Worm (Caenorhabditis elegans): ENCODE results near the gene T23D5.3.

Gene T23D5.3

ce11 chrV:15733568-15733967 lies at the start of gene T23D5.3:
TSS of gene T23D5.3 (minus strand) at chrV:15733668.
- no peak for TF ChIP-seq aly-2 (tag; optimal IDR thresholded peaks at IDR 0.05)
- no peak for TF ChIP-seq elt-3 (tag; optimal IDR thresholded peaks at IDR 0.05)
- TF ChIP-seq nhr-67 (tag; optimal IDR thresholded peaks at IDR 0.05): no peak
- no peak for TF ChIP-seq R02D3.7 (tag; optimal IDR thresholded peaks at IDR 0.05)
- no peak for TF ChIP-seq snpc-4 (tag; optimal IDR thresholded peaks at IDR 0.05)
- TF ChIP-seq elt-2 (tag; optimal IDR thresholded peaks at IDR 0.05): no peak
- TF ChIP-seq fkh-2 (tag; optimal IDR thresholded peaks at IDR 0.05): no peak
- no peak for TF ChIP-seq nhr-11 (tag; optimal IDR thresholded peaks at IDR 0.05)
- no peak for TF ChIP-seq lsy-12 (tag; optimal IDR thresholded peaks at IDR 0.05)
- TF ChIP-seq nhr-237 (tag; optimal IDR thresholded peaks at IDR 0.05): no peak
- TF ChIP-seq ceh-9 (tag; optimal IDR thresholded peaks at IDR 0.05): no peak
- TF ChIP-seq ZK546.5 (tag; optimal IDR thresholded peaks at IDR 0.05): no peak
- TF ChIP-seq daf-12 (tag; optimal IDR thresholded peaks at IDR 0.05): no peak
- no peak for TF ChIP-seq elt-1 (tag; optimal IDR thresholded peaks at IDR 0.05)

ce11 chrV:15782494-15782893 lies 49.0 kb upstream of the T23D5.3 start, which contains the start of gene T26E4.3:
TSS of gene T26E4.3 (plus strand) at chrV:15782794.
- TF ChIP-seq ceh-9 (tag; optimal IDR thresholded peaks at IDR 0.05) (no peak), ceh-28 (tag; optimal IDR thresholded peaks at IDR 0.05) (no peak), nhr-28 (tag; optimal IDR thresholded peaks at IDR 0.05) (no peak), pqm-1 (tag; optimal IDR thresholded peaks at IDR 0.05) (no peak), elt-1 (tag; optimal IDR thresholded peaks at IDR 0.05) (no peak), pha-4 (tag; optimal IDR thresholded peaks at IDR 0.05) (no peak), nhr-237 (tag; optimal IDR thresholded peaks at IDR 0.05) (no peak), fkh-10 (GFP tag; optimal IDR thresholded peaks at IDR 0.05) (no peak), hmg-11 (tag; optimal IDR thresholded peaks at IDR 0.05) (no peak), unc-62 (GFP tag; optimal IDR thresholded peaks at IDR 0.05) (no peak), nhr-77 (tag; optimal IDR thresholded peaks at IDR 0.05) (no peak)

ce11 chrV:15781086-15781485 lies 47.6 kb upstream of the T23D5.3 start, which contains the start of gene T26E4.2:
TSS of gene T26E4.2 (plus strand) at chrV:15781386.
- no peak for TF ChIP-seq nhr-28 (tag; optimal IDR thresholded peaks at IDR 0.05)
- no peak for TF ChIP-seq nfya-1 (tag; optimal IDR thresholded peaks at IDR 0.05; ENCODE audit: insufficient read depth)
- TF ChIP-seq elt-2 (tag; optimal IDR thresholded peaks at IDR 0.05): no peak
- TF ChIP-seq pha-4 (tag; optimal IDR thresholded peaks at IDR 0.05): no peak
- TF ChIP-seq ceh-82 (tag; optimal IDR thresholded peaks at IDR 0.05): no peak
- no peak for TF ChIP-seq mml-1 (tag; optimal IDR thresholded peaks at IDR 0.05)
- TF ChIP-seq ztf-11 (tag; optimal IDR thresholded peaks at IDR 0.05): no peak
- no peak for TF ChIP-seq unc-39 (tag; optimal IDR thresholded peaks at IDR 0.05)
- no peak for TF ChIP-seq nhr-25 (tag; optimal IDR thresholded peaks at IDR 0.05)
- no peak for TF ChIP-seq fos-1 (tag; optimal IDR thresholded peaks at IDR 0.05)

ce11 chrV:15779128-15779729 lies 45.8 kb upstream of the T23D5.3 start, which contains the start of the genes nhr-285 and irld-52:
TSS of gene nhr-285 (minus strand) at chrV:15779228.
TSS of gene irld-52 (plus strand) at chrV:15779679.
- TF ChIP-seq lsy-12 (tag; optimal IDR thresholded peaks at IDR 0.05): no peak
- no peak for TF ChIP-seq nhr-237 (tag; optimal IDR thresholded peaks at IDR 0.05)
- TF ChIP-seq ceh-82 (tag; optimal IDR thresholded peaks at IDR 0.05): no peak
- no peak for TF ChIP-seq elt-2 (tag; optimal IDR thresholded peaks at IDR 0.05)
- TF ChIP-seq pha-4 (tag; optimal IDR thresholded peaks at IDR 0.05): no peak
- no peak for TF ChIP-seq egl-27 (tag; optimal IDR thresholded peaks at IDR 0.05)
- TF ChIP-seq fkh-10 (GFP tag; optimal IDR thresholded peaks at IDR 0.05): no peak
- TF ChIP-seq snpc-4 (tag; optimal IDR thresholded peaks at IDR 0.05): no peak
- TF ChIP-seq nhr-11 (tag; optimal IDR thresholded peaks at IDR 0.05): no peak
- TF ChIP-seq ZK546.5 (tag; optimal IDR thresholded peaks at IDR 0.05): no peak
- no peak for TF ChIP-seq nhr-28 (tag; optimal IDR thresholded peaks at IDR 0.05)
- no peak for TF ChIP-seq sea-2 (GFP tag; optimal IDR thresholded peaks at IDR 0.05)
- TF ChIP-seq eor-1 (tag; optimal IDR thresholded peaks at IDR 0.05): no peak

- TF ChIP-seq elt-2 (tag; optimal IDR thresholded peaks at IDR 0.05): no peak
Observed at ce11 chrV:15776651-15777050, 43.2 kb upstream of the T23D5.3 start, which contains the start of gene nhr-283. TSS of gene nhr-283 (minus strand) at chrV:15776751.
